Fruit fly (Drosophila melanogaster) whole organism, pupa: Measurements from ENCODE around the gene Ptpa.
A peak's percentile ranks its signal among the peaks of the same experiment; 100 is the strongest.

Experiments used
- CG10348 ChIP-seq: fragments of 200-800 bp; sonication (Bioruptor generic); IDR thresholded peaks from 2 replicates; pipeline ENCODE4 v1.3.6; 2022; ENCODE audit warnings: missing biosample characterization, missing genetic modification characterization
- CG9948 ChIP-seq: fragments of 200-800 bp; sonication (Bioruptor generic); optimal IDR thresholded peaks from 2 replicates; lab custom pipeline; 2018; ENCODE audit warnings: missing biosample characterization, mild to moderate bottlenecking, missing genetic modification characterization, moderate library complexity
- EcR ChIP-seq: fragments of 200-800 bp; sonication (Bioruptor generic); optimal IDR thresholded peaks from 3 replicates; lab custom pipeline; 2019; ENCODE audit warnings: missing biosample characterization, missing genetic modification characterization, mild to moderate bottlenecking, moderate library complexity, missing genetic modification reagents
- Pif1A ChIP-seq: fragments of 200-800 bp; sonication (Bioruptor generic); optimal IDR thresholded peaks from 3 replicates; lab custom pipeline; 2016; ENCODE audit warnings: missing biosample characterization, missing genetic modification characterization
- Pif1B ChIP-seq: fragments of 200-800 bp; sonication (Bioruptor generic); optimal IDR thresholded peaks from 3 replicates; lab custom pipeline; 2016; ENCODE audit warnings: missing biosample characterization, missing genetic modification characterization
- Snoo ChIP-seq: fragments of 200-800 bp; sonication (Bioruptor generic); optimal IDR thresholded peaks from 3 replicates; lab custom pipeline; 2017; ENCODE audit warnings: missing biosample characterization, mild to moderate bottlenecking, missing genetic modification characterization, inconsistent platforms
- gl ChIP-seq: fragments of 200-800 bp; sonication (Bioruptor generic); optimal IDR thresholded peaks from 2 replicates; lab custom pipeline; 2018; ENCODE audit warnings: missing biosample characterization, mild to moderate bottlenecking, missing genetic modification characterization

dm6 chr2L:3339420-3339819, 37.4 kb upstream of the Ptpa start:
- TF ChIP-seq CG9948 (tag; lab: Kevin White, UChicago): no peak
- TF ChIP-seq gl: no peak
- no peak for TF ChIP-seq Snoo
- no peak for TF ChIP-seq Pif1A (GFP tag; lab: Kevin White, UChicago)
- peak; percentile 99 for TF ChIP-seq EcR (GFP tag; lab: Kevin White, UChicago)
- no peak for TF ChIP-seq Pif1B
- TF ChIP-seq CG10348: no peak
